Fruit fly (Drosophila melanogaster): ENCODE data around the gene Pus7.

Pus7 gene

DNA sequence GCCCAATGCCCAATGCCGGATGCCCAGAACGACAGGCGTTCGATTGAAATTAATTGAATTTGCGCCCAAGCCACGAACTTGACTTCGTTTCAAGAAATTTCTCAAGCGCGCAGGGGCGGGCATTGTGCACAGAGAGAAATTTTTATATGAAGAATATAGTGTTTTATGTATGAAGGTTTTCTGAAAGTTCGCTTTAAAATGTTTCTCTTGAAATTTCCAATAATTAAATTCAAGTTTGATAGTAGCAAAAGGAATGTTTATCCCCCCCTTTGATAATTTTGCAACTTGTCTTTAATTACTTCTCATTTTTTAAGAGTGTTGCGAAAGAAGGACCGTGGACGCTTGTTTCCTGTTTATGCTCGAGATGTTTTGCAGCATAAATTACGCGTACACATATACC lies 34.1 kb downstream of the Pus7 start (continued):
- TF ChIP-seq CG8290 (GFP tag; optimal IDR thresholded peaks at IDR 0.05): no peak
- no peak for TF ChIP-seq CG8290 (tag; optimal IDR thresholded peaks at IDR 0.05)
- no peak for TF ChIP-seq sna (GFP tag; IDR thresholded peaks at IDR 0.05; ENCODE audit: partially characterized antibody)
- TF ChIP-seq NC2β (GFP tag; optimal IDR thresholded peaks at IDR 0.05): no peak
- TF ChIP-seq CG17568 (GFP tag; optimal IDR thresholded peaks at IDR 0.05): no peak
- no peak for TF ChIP-seq Stat92E (GFP tag; optimal IDR thresholded peaks at IDR 0.05)
- TF ChIP-seq NK7.1 (GFP tag; optimal IDR thresholded peaks at IDR 0.05): no peak
- TF ChIP-seq Ada2b (GFP tag; IDR thresholded peaks at IDR 0.05): 0 out of 2 replicates have a peak, but pooled peaks have one; percentile 8
- no peak for TF ChIP-seq Dek (tag; optimal IDR thresholded peaks at IDR 0.05)
- TF ChIP-seq Dip2 (GFP tag; IDR thresholded peaks at IDR 0.05): no peak
- peak; percentile 19 for TF ChIP-seq CG2202 (tag; optimal IDR thresholded peaks at IDR 0.05)
- peak; percentile 42; the same call in 1 of the 2 replicates for TF ChIP-seq CG31441 (GFP tag; IDR thresholded peaks at IDR 0.05)
- TF ChIP-seq Adf1 (GFP tag; IDR thresholded peaks at IDR 0.05): no peak
- no peak for TF ChIP-seq CG7745 (tag; optimal IDR thresholded peaks at IDR 0.05)
- TF ChIP-seq Ptx1 (GFP tag; IDR thresholded peaks at IDR 0.05): peak; percentile 18; the same call in 1 of the 2 replicates
- peak; percentile 40 for TF ChIP-seq CG13424 (tag; optimal IDR thresholded peaks at IDR 0.05)
- no peak for TF ChIP-seq CG13894 (tag; optimal IDR thresholded peaks at IDR 0.05)
- no peak for TF ChIP-seq Jarid2 (GFP tag; optimal IDR thresholded peaks at IDR 0.05)
- TF ChIP-seq nerfin-1 (tag; optimal IDR thresholded peaks at IDR 0.05): peak; percentile 9
- peak; percentile 13 for TF ChIP-seq Oli (tag; optimal IDR thresholded peaks at IDR 0.05)
- TF ChIP-seq C15 (GFP tag; IDR thresholded peaks at IDR 0.05): no peak
- 0 out of 2 replicates have a peak, but pooled peaks have one; percentile 35 for TF ChIP-seq onecut (GFP tag; IDR thresholded peaks at IDR 0.05)
- no peak for TF ChIP-seq CG3281 (GFP tag; optimal IDR thresholded peaks at IDR 0.05)
- no peak for TF ChIP-seq CG32532 (GFP tag; IDR thresholded peaks at IDR 0.05)
- TF ChIP-seq CG2889 (GFP tag; IDR thresholded peaks at IDR 0.05): no peak
- TF ChIP-seq HLH3B (GFP tag; IDR thresholded peaks at IDR 0.05): peak; percentile 36; the same call in 1 of the 2 replicates
- peak; percentile 13 for TF ChIP-seq PHDP (tag; optimal IDR thresholded peaks at IDR 0.05)
- peak; percentile 44 for TF ChIP-seq CG2712 (tag; optimal IDR thresholded peaks at IDR 0.05)
- TF ChIP-seq hbn (GFP tag; IDR thresholded peaks at IDR 0.05; ENCODE audit: partially characterized antibody): no peak
- TF ChIP-seq Chrac-16 (GFP tag; optimal IDR thresholded peaks at IDR 0.05): no peak
- TF ChIP-seq CG16779 (GFP tag; IDR thresholded peaks at IDR 0.05): no peak
- peak; percentile 3 for TF ChIP-seq scrt (GFP tag; optimal IDR thresholded peaks at IDR 0.05)
- peak; percentile 13 for TF ChIP-seq tap (tag; optimal IDR thresholded peaks at IDR 0.05)
- peak; percentile 8 for TF ChIP-seq tio (GFP tag; optimal IDR thresholded peaks at IDR 0.05)
- TF ChIP-seq Xrp1 (GFP tag; IDR thresholded peaks at IDR 0.05): 0 out of 2 replicates have a peak, but pooled peaks have one; percentile 46
- TF ChIP-seq unpg (GFP tag; optimal IDR thresholded peaks at IDR 0.05): peak; percentile 46
- TF ChIP-seq zf30C (GFP tag; optimal IDR thresholded peaks at IDR 0.05): peak; percentile 56
- TF ChIP-seq CG4707 (GFP tag; optimal IDR thresholded peaks at IDR 0.05): no peak
- TF ChIP-seq klu (GFP tag; IDR thresholded peaks at IDR 0.05): no peak
- TF ChIP-seq CG6683 (GFP tag; optimal IDR thresholded peaks at IDR 0.05): no peak
- no peak for TF ChIP-seq al (GFP tag; IDR thresholded peaks at IDR 0.05)
- peak; percentile 39 for TF ChIP-seq grau (tag; optimal IDR thresholded peaks at IDR 0.05)
- TF ChIP-seq CG15601 (tag; optimal IDR thresholded peaks at IDR 0.05): peak; percentile 11
- TF ChIP-seq CG11504 (tag; optimal IDR thresholded peaks at IDR 0.05): peak; percentile 50
- peak; percentile 45 for TF ChIP-seq dmrt99B (tag; optimal IDR thresholded peaks at IDR 0.05)
- peak; percentile 23; the same call in 1 of the 2 replicates for TF ChIP-seq Rfx (GFP tag; IDR thresholded peaks at IDR 0.05)
- no peak for TF ChIP-seq CG12299 (tag; optimal IDR thresholded peaks at IDR 0.05)
- TF ChIP-seq Dbx (GFP tag; IDR thresholded peaks at IDR 0.05): no peak
- TF ChIP-seq CG16813 (GFP tag; IDR thresholded peaks at IDR 0.05; ENCODE audit: partially characterized antibody): no peak
- TF ChIP-seq gem (tag; optimal IDR thresholded peaks at IDR 0.05): peak; percentile 53

Data from whole organism, embryonic.